Worm (Caenorhabditis elegans) whole organism, late embryonic: ENCODE results near the gene C55B6.4.

Experiments
- C38D4.7 ChIP-seq: fragments of 200-800 bp; sonication (Bioruptor generic); optimal IDR thresholded peaks from 2 replicates; lab custom pipeline; 2018; ENCODE audit warnings: mild to moderate bottlenecking, missing genetic modification characterization, moderate library complexity, missing compliant biosample characterization
- K09A11.1 ChIP-seq: sonication (generic microtip); optimal IDR thresholded peaks from 2 replicates; lab custom pipeline; 2017; ENCODE audit warnings: antibody characterized with exemption, mild to moderate bottlenecking, missing genetic modification characterization, missing compliant biosample characterization; ENCODE audit not compliant: insufficient read depth
- fkh-6 ChIP-seq: sonication (generic microtip); optimal IDR thresholded peaks from 2 replicates; lab custom pipeline; 2016; ENCODE audit warnings: missing genetic modification characterization, missing compliant biosample characterization
- mec-3 ChIP-seq: sonication (generic microtip); optimal IDR thresholded peaks from 2 replicates; lab custom pipeline; 2016; ENCODE audit warnings: borderline replicate concordance, missing genetic modification characterization, missing compliant biosample characterization
- rnt-1 ChIP-seq: sonication (generic microtip); optimal IDR thresholded peaks from 2 replicates; lab custom pipeline; 2016; ENCODE audit warnings: missing genetic modification characterization, missing compliant biosample characterization

ce11 chrX:7175389-7175788 is 12.1 kb downstream of the C55B6.4 start:
- TF ChIP-seq rnt-1 (tag; lab: Kevin White, UChicago) (no peak), C38D4.7 (no peak), fkh-6 (tag; lab: Kevin White, UChicago) (no peak), K09A11.1 (tag; lab: Kevin White, UChicago) (no peak), mec-3 (tag; lab: Kevin White, UChicago) (no peak)
